Worm (Caenorhabditis elegans) whole organism, L1 larva: ENCODE results near the gene ptc-1.

Source experiments
- fos-1 ChIP-seq: fragments of 150-350 bp; optimal IDR thresholded peaks from 2 replicates; lab custom pipeline; 2014; ENCODE audit warnings: missing biosample characterization, missing genetic modification characterization
- lin-13 ChIP-seq: fragments of 150-350 bp; optimal IDR thresholded peaks from 2 replicates; lab custom pipeline; 2014; ENCODE audit warnings: missing biosample characterization, missing genetic modification reagents, missing genetic modification characterization
- nhr-77 ChIP-seq: fragments of 150-350 bp; optimal IDR thresholded peaks from 2 replicates; lab custom pipeline; 2014; ENCODE audit warnings: missing biosample characterization, missing genetic modification characterization

ce11 chrII:7870062-7870461 is 23.0 kb upstream of the ptc-1 start, which contains the start of gene ztf-17:
- no peak for TF ChIP-seq lin-13
- no peak for TF ChIP-seq fos-1 (tag; lab: Kevin White, UChicago)
- no peak for TF ChIP-seq nhr-77 (tag; lab: Kevin White, UChicago)
